Worm (Caenorhabditis elegans) whole organism, L4/young adult: ENCODE measurements around the gene vps-50.

Experiments used
- dao-5 ChIP-seq: sonication (generic microtip); optimal IDR thresholded peaks from 2 replicates; lab custom pipeline; 2016; ENCODE audit warnings: missing genotype, missing genetic modification characterization, moderate library complexity, missing compliant biosample characterization
- him-1 ChIP-seq: sonication (generic microtip); optimal IDR thresholded peaks from 2 replicates; lab custom pipeline; 2016; ENCODE audit warnings: missing genotype, missing genetic modification reagents, missing genetic modification characterization, missing compliant biosample characterization

DNA sequence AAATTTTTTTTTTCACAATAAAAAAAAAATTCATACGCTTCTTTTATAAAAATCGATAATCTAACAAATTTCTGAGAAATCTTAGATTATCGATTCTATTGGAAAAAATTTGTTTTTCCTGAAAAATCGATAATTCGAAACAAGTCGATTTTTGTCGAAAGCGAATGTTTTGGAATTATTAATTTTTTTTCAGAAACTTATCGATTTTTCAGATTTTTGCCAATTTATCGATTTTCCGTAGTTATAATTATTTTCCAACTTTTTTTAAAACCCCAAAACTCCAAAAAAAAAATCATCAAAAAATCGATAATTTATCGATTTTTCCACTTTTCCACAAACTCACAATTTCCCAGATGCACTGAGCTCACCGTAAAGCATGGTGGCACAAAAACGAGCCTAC is 7.6 kb upstream of the vps-50 start:
- TF ChIP-seq dao-5 (no peak), him-1 (tag; lab: Kevin White, UChicago) (no peak)
